Fruit fly (Drosophila melanogaster) whole organism, wandering third instar larva: ENCODE results near the gene RpLP1.
A peak's percentile ranks its signal among the peaks of the same experiment; 100 is the strongest.

Experiments
- Dfd ChIP-seq: fragments of >200 bp; optimal IDR thresholded peaks from 2 replicates; lab custom pipeline; 2017; ENCODE audit warnings: missing biosample characterization, missing genetic modification characterization
- GATAd ChIP-seq: sonication (Bioruptor generic); optimal IDR thresholded peaks from 2 replicates; lab custom pipeline; 2016; ENCODE audit warnings: missing biosample characterization, missing genetic modification characterization
- Mio ChIP-seq: sonication (Bioruptor generic); optimal IDR thresholded peaks from 2 replicates; lab custom pipeline; 2016; ENCODE audit warnings: missing biosample characterization, missing genetic modification characterization
- Myc ChIP-seq: fragments of >200 bp; optimal IDR thresholded peaks from 2 replicates; lab custom pipeline; 2017
- N ChIP-seq: fragments of >200 bp; optimal IDR thresholded peaks from 2 replicates; lab custom pipeline; 2018; ENCODE audit warnings: missing biosample characterization, missing external identifiers, missing genetic modification characterization
- Vsx2 ChIP-seq: fragments of 200-300, 225-300 bp; sonication (Bioruptor generic); optimal IDR thresholded peaks from 2 replicates; lab custom pipeline; 2018; ENCODE audit warnings: missing biosample characterization, missing genetic modification characterization; ENCODE audit not compliant: partially characterized antibody
- br ChIP-seq: fragments of 200-800 bp; sonication (Bioruptor generic); optimal IDR thresholded peaks from 2 replicates; lab custom pipeline; 2016; ENCODE audit warnings: missing biosample characterization, missing genetic modification characterization
- dsf ChIP-seq: sonication (Bioruptor generic); optimal IDR thresholded peaks from 2 replicates; lab custom pipeline; 2016; ENCODE audit warnings: missing biosample characterization, missing genetic modification characterization, borderline replicate concordance
- h ChIP-seq: fragments of 200-800 bp; sonication (Bioruptor generic); optimal IDR thresholded peaks from 3 replicates; lab custom pipeline; 2016; ENCODE audit warnings: missing biosample characterization, mild to moderate bottlenecking, missing genetic modification characterization
- lola ChIP-seq: fragments of >200 bp; optimal IDR thresholded peaks from 2 replicates; lab custom pipeline; 2017; ENCODE audit warnings: missing biosample characterization, missing genetic modification characterization
- pan ChIP-seq: fragments of >200 bp; optimal IDR thresholded peaks from 2 replicates; lab custom pipeline; 2017
- psq ChIP-seq: fragments of 200-800 bp; sonication (Bioruptor generic); optimal IDR thresholded peaks from 3 replicates; lab custom pipeline; 2017; ENCODE audit warnings: missing biosample characterization, mild to moderate bottlenecking, missing genetic modification characterization, moderate library complexity
- rgr ChIP-seq: fragments of 200-800 bp; sonication (Bioruptor generic); optimal IDR thresholded peaks from 3 replicates; lab custom pipeline; 2016; ENCODE audit warnings: missing biosample characterization, mild to moderate bottlenecking, missing genetic modification characterization
- usp ChIP-seq: fragments of >200 bp; optimal IDR thresholded peaks from 2 replicates; lab custom pipeline; 2017; ENCODE audit warnings: missing biosample characterization, missing genetic modification characterization

- TF ChIP-seq usp (GFP tag; lab: Kevin White, UChicago) (no peak), br (GFP tag; lab: Kevin White, UChicago) (no peak), Mio (no peak), dsf (GFP tag; lab: Kevin White, UChicago) (peak; percentile 11), Vsx2 (GFP tag; lab: Kevin White, UChicago) (no peak), lola (GFP tag; lab: Kevin White, UChicago) (no peak), h (GFP tag; lab: Kevin White, UChicago) (peak; percentile 60), Dfd (GFP tag; lab: Kevin White, UChicago) (no peak), GATAd (GFP tag; lab: Kevin White, UChicago) (no peak), pan (lab: Kevin White, UChicago) (no peak), rgr (peak; percentile 64), N (GFP tag; lab: Kevin White, UChicago) (no peak), psq (no peak), Myc (lab: Kevin White, UChicago) (peak; percentile 58)
These were observed 1.5 kb downstream of the RpLP1 start, which contains the start of the genes CG11885 and CG13692 for dm6 chr2L:421119-421821.
